Fruit fly (Drosophila melanogaster): ENCODE results near the gene CG15202.

DNA sequence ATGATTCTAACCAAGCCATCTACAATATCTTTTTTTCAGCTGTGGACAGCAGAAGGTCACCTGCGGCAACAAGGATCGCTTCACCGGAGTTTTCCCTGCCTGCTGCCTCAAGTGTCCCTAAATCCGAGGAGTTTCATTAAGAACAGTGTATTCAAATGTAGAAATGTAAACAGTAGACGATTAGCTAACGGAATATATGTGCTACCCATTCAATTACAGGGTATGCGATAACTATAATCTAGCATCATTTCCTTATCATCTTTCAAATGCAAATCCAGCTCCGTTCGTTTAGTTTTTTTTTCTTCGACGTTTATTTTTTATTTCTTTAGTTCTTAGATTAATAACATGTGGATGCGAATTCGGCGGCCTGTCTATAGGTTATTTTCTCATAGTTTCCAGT is 2.2 kb downstream of the CG15202 start:
- TF ChIP-seq CG10267 (tag; optimal IDR thresholded peaks at IDR 0.05) (no peak), Lpt (GFP tag; optimal IDR thresholded peaks at IDR 0.05) (no peak), Side (GFP tag; optimal IDR thresholded peaks at IDR 0.05) (no peak), usp (GFP tag; optimal IDR thresholded peaks at IDR 0.05) (no peak), ftz-f1 (GFP tag; optimal IDR thresholded peaks at IDR 0.05) (no peak), br (optimal IDR thresholded peaks at IDR 0.05) (no peak), CG12769 (tag; optimal IDR thresholded peaks at IDR 0.05) (no peak), ind (GFP tag; optimal IDR thresholded peaks at IDR 0.05) (no peak), ATbp (GFP tag; optimal IDR thresholded peaks at IDR 0.05) (no peak), CG7987 (GFP tag; optimal IDR thresholded peaks at IDR 0.05) (no peak)

Data from whole organism, embryonic.